Fruit fly (Drosophila melanogaster): ENCODE data around the gene CG3527.

Gene CG3527

DNA sequence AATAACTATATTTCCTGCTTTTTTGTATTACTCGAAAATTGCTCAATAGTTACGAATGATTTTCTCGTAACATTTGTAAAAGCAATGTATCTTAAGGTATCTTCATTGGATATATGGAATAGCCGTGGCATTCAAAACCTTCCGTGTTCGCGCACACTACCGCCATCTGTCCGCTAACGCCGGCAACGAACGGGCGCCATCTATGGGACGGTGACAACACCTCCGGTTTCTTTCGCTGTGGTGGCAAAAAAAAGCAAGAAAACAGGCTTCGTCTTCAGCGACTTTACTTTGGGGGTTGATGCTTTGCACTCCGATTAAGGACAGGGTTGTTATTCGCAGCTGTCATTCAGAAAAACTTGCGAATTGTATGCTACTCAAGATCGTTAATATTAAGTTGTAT lies 44.7 kb upstream of the CG3527 start (continued):
- TF ChIP-seq bcd (GFP tag; optimal IDR thresholded peaks at IDR 0.05) (peak; percentile 43), CG12219 (GFP tag; optimal IDR thresholded peaks at IDR 0.05) (peak; percentile 34), HLH3B (GFP tag; IDR thresholded peaks at IDR 0.05) (peak; percentile 41; the same call in 1 of the 2 replicates), Gug (GFP tag; IDR thresholded peaks at IDR 0.05) (peak; percentile 66; the same call in 3 of the 4 replicates), CG2875 (GFP tag; optimal IDR thresholded peaks at IDR 0.05) (peak; percentile 77), tna (GFP tag; IDR thresholded peaks at IDR 0.05; ENCODE audit: partially characterized antibody) (no peak), CG15011 (GFP tag; optimal IDR thresholded peaks at IDR 0.05) (no peak), Adf1 (GFP tag; IDR thresholded peaks at IDR 0.05) (no peak), Mad (GFP tag; optimal IDR thresholded peaks at IDR 0.05) (peak; percentile 38), CG4404 (GFP tag; IDR thresholded peaks at IDR 0.05) (no peak), hbn (GFP tag; IDR thresholded peaks at IDR 0.05; ENCODE audit: partially characterized antibody) (no peak), NfI (GFP tag; optimal IDR thresholded peaks at IDR 0.05) (peak; percentile 77), twi (tag; optimal IDR thresholded peaks at IDR 0.05) (peak; percentile 32), Doc3 (GFP tag; IDR thresholded peaks at IDR 0.05; ENCODE audit: partially characterized antibody) (no peak), ara (GFP tag; IDR thresholded peaks at IDR 0.05) (peak; percentile 65; the same call in 1 of the 2 replicates), dysf (GFP tag; IDR thresholded peaks at IDR 0.05) (peak; percentile 46; the same call in 2 of the 3 replicates), CG4707 (GFP tag; optimal IDR thresholded peaks at IDR 0.05) (peak; percentile 80), slou (GFP tag; optimal IDR thresholded peaks at IDR 0.05) (no peak), CG11723 (GFP tag; optimal IDR thresholded peaks at IDR 0.05) (peak; percentile 53), Taf1 (GFP tag; IDR thresholded peaks at IDR 0.05) (no peak), H15 (GFP tag; IDR thresholded peaks at IDR 0.05) (peak; percentile 60; the same call in 2 of the 3 replicates), mld (GFP tag; IDR thresholded peaks at IDR 0.05; ENCODE audit: partially characterized antibody) (no peak), eve (GFP tag; optimal IDR thresholded peaks at IDR 0.05) (peak in 1 of 2 experiments; percentile 15), Max (GFP tag; optimal IDR thresholded peaks at IDR 0.05) (no peak), Fer1 (GFP tag; optimal IDR thresholded peaks at IDR 0.05) (no peak), Ada2b (GFP tag; IDR thresholded peaks at IDR 0.05) (peak; percentile 24; the same call in 1 of the 2 replicates), CG12769 (tag; optimal IDR thresholded peaks at IDR 0.05) (no peak), CG13775 (GFP tag; optimal IDR thresholded peaks at IDR 0.05) (peak; percentile 48), CG3163 (GFP tag; optimal IDR thresholded peaks at IDR 0.05) (peak; percentile 6), btn (GFP tag; optimal IDR thresholded peaks at IDR 0.05) (peak; percentile 0), CG15514 (GFP tag; optimal IDR thresholded peaks at IDR 0.05) (peak; percentile 8), CG32767 (GFP tag; IDR thresholded peaks at IDR 0.05) (no peak), her (GFP tag; optimal IDR thresholded peaks at IDR 0.05) (peak; percentile 10), bigmax (GFP tag; optimal IDR thresholded peaks at IDR 0.05) (no peak), CG2202 (tag; optimal IDR thresholded peaks at IDR 0.05) (peak; percentile 53), sd (tag; optimal IDR thresholded peaks at IDR 0.05) (no peak), CG13287 (GFP tag; IDR thresholded peaks at IDR 0.05; ENCODE audit: partially characterized antibody) (no peak), PHDP (tag; optimal IDR thresholded peaks at IDR 0.05) (peak; percentile 64), Dp (GFP tag; optimal IDR thresholded peaks at IDR 0.05) (peak; percentile 17), Nf-YB (GFP tag; optimal IDR thresholded peaks at IDR 0.05) (peak; percentile 32), croc (GFP tag; conservative IDR thresholded peaks at IDR 0.05) (peak; percentile 17; the same call in 1 of the 3 replicates), CG8281 (tag; optimal IDR thresholded peaks at IDR 0.05) (peak; percentile 35), gsb (GFP tag; IDR thresholded peaks at IDR 0.05) (0 out of 2 replicates have a peak, but pooled peaks have one; percentile 6), CG11398 (GFP tag; optimal IDR thresholded peaks at IDR 0.05) (no peak), CG11085 (GFP tag; IDR thresholded peaks at IDR 0.05) (no peak), ash1 (GFP tag; optimal IDR thresholded peaks at IDR 0.05) (no peak), lilli (GFP tag; optimal IDR thresholded peaks at IDR 0.05) (peak; percentile 12), CG12155 (GFP tag; optimal IDR thresholded peaks at IDR 0.05) (no peak), CG30431 (GFP tag; optimal IDR thresholded peaks at IDR 0.05) (peak; percentile 36), CG4854 (GFP tag; optimal IDR thresholded peaks at IDR 0.05) (no peak)
